Fruit fly (Drosophila melanogaster) whole organism, pupa: ENCODE measurements around the gene Max.

Experiments used
- CG12605 ChIP-seq: fragments of 200-800 bp; sonication (Bioruptor generic); IDR thresholded peaks from 2 replicates; pipeline ENCODE4 v1.3.6; 2022; ENCODE audit warnings: missing biosample characterization, missing genetic modification characterization
- CG14655 ChIP-seq: fragments of 200-800 bp; sonication (Bioruptor generic); optimal IDR thresholded peaks from 3 replicates; lab custom pipeline; 2017; ENCODE audit warnings: mild to moderate bottlenecking, missing biosample characterization, missing genetic modification reagents, missing genetic modification characterization
- CG15710 ChIP-seq: fragments of 200-800 bp; sonication (Bioruptor generic); optimal IDR thresholded peaks from 2 replicates; lab custom pipeline; 2018; ENCODE audit warnings: missing biosample characterization, mild to moderate bottlenecking, missing genetic modification characterization, moderate library complexity
- CG8159 ChIP-seq: fragments of 200-800 bp; sonication (Bioruptor generic); optimal IDR thresholded peaks from 3 replicates; lab custom pipeline; 2018; ENCODE audit warnings: missing biosample characterization, mild to moderate bottlenecking, missing genetic modification characterization, moderate library complexity
- CG8301 ChIP-seq: fragments of 200-800 bp; sonication (Bioruptor generic); optimal IDR thresholded peaks from 2 replicates; lab custom pipeline; 2018; ENCODE audit warnings: missing biosample characterization, mild to moderate bottlenecking, missing genetic modification characterization
- CG9948 ChIP-seq: fragments of 200-800 bp; sonication (Bioruptor generic); optimal IDR thresholded peaks from 2 replicates; lab custom pipeline; 2018; ENCODE audit warnings: missing biosample characterization, mild to moderate bottlenecking, missing genetic modification characterization, moderate library complexity
- D1 ChIP-seq: fragments of 200-800 bp; sonication (Bioruptor generic); optimal IDR thresholded peaks from 2 replicates; lab custom pipeline; 2018; ENCODE audit warnings: missing biosample characterization, mild to moderate bottlenecking, missing genetic modification characterization, moderate library complexity
- EcR ChIP-seq: fragments of 200-800 bp; sonication (Bioruptor generic); optimal IDR thresholded peaks from 3 replicates; lab custom pipeline; 2019; ENCODE audit warnings: missing biosample characterization, missing genetic modification characterization, mild to moderate bottlenecking, moderate library complexity, missing genetic modification reagents
- Ets98B ChIP-seq: fragments of 200-800 bp; sonication (Bioruptor generic); IDR thresholded peaks from 2 replicates; pipeline ENCODE4 v1.3.6; 2022; ENCODE audit warnings: missing biosample characterization, missing genetic modification characterization
- Pif1B ChIP-seq: fragments of 200-800 bp; sonication (Bioruptor generic); optimal IDR thresholded peaks from 3 replicates; lab custom pipeline; 2016; ENCODE audit warnings: missing biosample characterization, missing genetic modification characterization

- peak; percentile 33 for TF ChIP-seq CG15710
- peak; percentile 44 for TF ChIP-seq CG8301 (tag; lab: Kevin White, UChicago)
- TF ChIP-seq EcR (GFP tag; lab: Kevin White, UChicago) = no peak
- peak; percentile 65; the same call in 1 of the 2 replicates for TF ChIP-seq CG12605
- TF ChIP-seq D1 (tag; lab: Kevin White, UChicago) = no peak
- TF ChIP-seq CG9948 (tag; lab: Kevin White, UChicago) = peak; percentile 33
- TF ChIP-seq CG14655 = no peak
- peak; percentile 46; the same call in 1 of the 2 replicates for TF ChIP-seq Ets98B (GFP tag; lab: Robert Waterston, UW)
- peak; percentile 27 for TF ChIP-seq Pif1B (GFP tag; lab: Kevin White, UChicago)
- TF ChIP-seq CG8159 (tag; lab: Kevin White, UChicago) = peak; percentile 52
Measured at dm6 chr3L:19263480-19264140, 374 bp downstream of the Max start, which contains the start of the genes CG42374 and Mettl5.
